Worm (Caenorhabditis elegans) whole organism, mixed stage, embryonic: ENCODE data around the gene sftb-1.

Experiments used
- M03D4.4 ChIP-seq: sonication (generic microtip); optimal IDR thresholded peaks from 2 replicates; lab custom pipeline; 2017; ENCODE audit warnings: mild to moderate bottlenecking, missing genetic modification characterization, missing compliant biosample characterization
- bed-3 ChIP-seq: fragments of 200-800 bp; sonication (Bioruptor generic); optimal IDR thresholded peaks from 3 replicates; lab custom pipeline; 2018; ENCODE audit warnings: mild to moderate bottlenecking, missing genetic modification characterization, moderate library complexity, missing compliant biosample characterization
- blmp-1 ChIP-seq: fragments of 150-350 bp; optimal IDR thresholded peaks from 2 replicates; lab custom pipeline; 2014; ENCODE audit warnings: missing biosample characterization, missing genetic modification characterization
- ceh-39 ChIP-seq: fragments of 150-350 bp; optimal IDR thresholded peaks from 2 replicates; lab custom pipeline; 2014; ENCODE audit warnings: missing biosample characterization, missing genetic modification characterization
- ceh-43 ChIP-seq: fragments of 200-800 bp; sonication (Bioruptor generic); optimal IDR thresholded peaks from 2 replicates; lab custom pipeline; 2018; ENCODE audit warnings: mild to moderate bottlenecking, missing genetic modification characterization, moderate library complexity, missing compliant biosample characterization
- ceh-83 ChIP-seq: fragments of 200-800 bp; sonication (Bioruptor generic); optimal IDR thresholded peaks from 2 replicates; lab custom pipeline; 2018; ENCODE audit warnings: mild to moderate bottlenecking, missing genetic modification characterization, missing compliant biosample characterization
- ces-1 ChIP-seq: fragments of 150-350 bp; optimal IDR thresholded peaks from 2 replicates; lab custom pipeline; 2014; ENCODE audit warnings: missing biosample characterization, missing genetic modification reagents, missing genetic modification characterization
- cnd-1 ChIP-seq: fragments of 200-800 bp; sonication (Bioruptor generic); optimal IDR thresholded peaks from 2 replicates; lab custom pipeline; 2018; ENCODE audit warnings: mild to moderate bottlenecking, missing genetic modification characterization, missing compliant biosample characterization
- drap-1 ChIP-seq: fragments of 200-800 bp; sonication (Bioruptor generic); optimal IDR thresholded peaks from 3 replicates; lab custom pipeline; 2018; ENCODE audit warnings: mild to moderate bottlenecking, missing genetic modification characterization, missing compliant biosample characterization
- elt-1 ChIP-seq: sonication (generic microtip); optimal IDR thresholded peaks from 2 replicates; lab custom pipeline; 2017; ENCODE audit warnings: missing genetic modification characterization, mild to moderate bottlenecking, missing compliant biosample characterization, antibody characterized with exemption, moderate library complexity, borderline replicate concordance; ENCODE audit not compliant: insufficient read depth
- elt-3 ChIP-seq: fragments of 150-350 bp; optimal IDR thresholded peaks from 2 replicates; lab custom pipeline; 2014; ENCODE audit warnings: missing biosample characterization, missing genetic modification characterization
- flh-1 ChIP-seq: fragments of 200-800 bp; sonication (Bioruptor generic); optimal IDR thresholded peaks from 2 replicates; lab custom pipeline; 2018; ENCODE audit warnings: mild to moderate bottlenecking, missing genetic modification characterization, moderate library complexity, missing compliant biosample characterization
- ham-2 ChIP-seq: fragments of 200-800 bp; sonication (Bioruptor generic); optimal IDR thresholded peaks from 2 replicates; lab custom pipeline; 2018; ENCODE audit warnings: mild to moderate bottlenecking, missing genetic modification characterization, missing compliant biosample characterization
- hlh-1 ChIP-seq: fragments of 150-350 bp; optimal IDR thresholded peaks from 2 replicates; lab custom pipeline; 2014; ENCODE audit warnings: missing biosample characterization, missing genetic modification reagents, missing genetic modification characterization
- lin-13 ChIP-seq: fragments of 150-350 bp; optimal IDR thresholded peaks from 2 replicates; lab custom pipeline; 2014; ENCODE audit warnings: missing biosample characterization, missing genetic modification characterization
- lin-32 ChIP-seq: fragments of 200-800 bp; sonication (Bioruptor generic); optimal IDR thresholded peaks from 2 replicates; lab custom pipeline; 2018; ENCODE audit warnings: mild to moderate bottlenecking, missing genetic modification characterization, missing compliant biosample characterization
- lsy-2 ChIP-seq: fragments of 150-350 bp; optimal IDR thresholded peaks from 2 replicates; lab custom pipeline; 2014; ENCODE audit warnings: missing biosample characterization, missing genetic modification characterization
- mab-5 ChIP-seq: fragments of 150-350 bp; optimal IDR thresholded peaks from 2 replicates; lab custom pipeline; 2014; ENCODE audit warnings: missing biosample characterization, missing genetic modification characterization
- mep-1 ChIP-seq: fragments of 150-350 bp; optimal IDR thresholded peaks from 2 replicates; lab custom pipeline; 2017; ENCODE audit warnings: missing biosample characterization, missing genetic modification reagents, missing genetic modification characterization, inconsistent platforms
- mls-2 ChIP-seq: sonication (generic microtip); optimal IDR thresholded peaks from 2 replicates; lab custom pipeline; 2016; ENCODE audit warnings: mild to moderate bottlenecking, missing genetic modification characterization, moderate library complexity, missing compliant biosample characterization
- nhr-12 ChIP-seq: fragments of 150-350 bp; optimal IDR thresholded peaks from 2 replicates; lab custom pipeline; 2014; ENCODE audit warnings: missing biosample characterization, missing genetic modification characterization
- nhr-2 ChIP-seq: fragments of 150-350 bp; optimal IDR thresholded peaks from 2 replicates; lab custom pipeline; 2014; ENCODE audit warnings: missing biosample characterization, missing genetic modification characterization
- nhr-237 ChIP-seq: fragments of 150-350 bp; optimal IDR thresholded peaks from 2 replicates; lab custom pipeline; 2014; ENCODE audit warnings: missing biosample characterization, missing genetic modification characterization
- nhr-28 ChIP-seq: fragments of 150-350 bp; optimal IDR thresholded peaks from 2 replicates; lab custom pipeline; 2014; ENCODE audit warnings: missing biosample characterization, missing genetic modification characterization
- nhr-76 ChIP-seq: sonication (generic microtip); optimal IDR thresholded peaks from 2 replicates; lab custom pipeline; 2017; ENCODE audit warnings: missing biosample characterization, missing genetic modification characterization
- pha-4 ChIP-seq: fragments of 150-350 bp; optimal IDR thresholded peaks from 2 replicates; lab custom pipeline; 2018; ENCODE audit warnings: missing biosample characterization, missing genetic modification reagents, missing genetic modification characterization
- sem-2 ChIP-seq: fragments of 200-800 bp; sonication (Bioruptor generic); optimal IDR thresholded peaks from 2 replicates; lab custom pipeline; 2018; ENCODE audit warnings: mild to moderate bottlenecking, missing genetic modification characterization, missing compliant biosample characterization
- snpc-4 ChIP-seq: fragments of 150-350 bp; optimal IDR thresholded peaks from 2 replicates; lab custom pipeline; 2014; ENCODE audit warnings: missing biosample characterization, missing genetic modification characterization
- sptf-1 ChIP-seq: sonication (generic microtip); optimal IDR thresholded peaks from 2 replicates; lab custom pipeline; 2017; ENCODE audit warnings: mild to moderate bottlenecking, missing genetic modification characterization, moderate library complexity, missing compliant biosample characterization
- tbx-8 ChIP-seq: fragments of 200-800 bp; sonication (Bioruptor generic); optimal IDR thresholded peaks from 2 replicates; lab custom pipeline; 2018; ENCODE audit warnings: mild to moderate bottlenecking, missing genetic modification characterization, moderate library complexity, missing compliant biosample characterization
- unc-120 ChIP-seq: sonication (generic microtip); optimal IDR thresholded peaks from 2 replicates; lab custom pipeline; 2017; ENCODE audit warnings: missing genetic modification characterization, missing compliant biosample characterization; ENCODE audit not compliant: poor library complexity, severe bottlenecking
- unc-39 ChIP-seq: fragments of 150-350 bp; optimal IDR thresholded peaks from 2 replicates; lab custom pipeline; 2014; ENCODE audit warnings: missing biosample characterization, missing genetic modification characterization
- unc-62 ChIP-seq: fragments of 150-350 bp; optimal IDR thresholded peaks from 2 replicates; lab custom pipeline; 2014; ENCODE audit warnings: missing biosample characterization, missing genetic modification reagents, missing genetic modification characterization
- zip-8 ChIP-seq: fragments of 150-350 bp; optimal IDR thresholded peaks from 2 replicates; lab custom pipeline; 2014; ENCODE audit warnings: missing biosample characterization, missing genetic modification characterization
- ztf-11 ChIP-seq: fragments of 150-350 bp; optimal IDR thresholded peaks from 2 replicates; lab custom pipeline; 2014; ENCODE audit warnings: missing biosample characterization, missing genetic modification characterization

sftb-1 gene

DNA sequence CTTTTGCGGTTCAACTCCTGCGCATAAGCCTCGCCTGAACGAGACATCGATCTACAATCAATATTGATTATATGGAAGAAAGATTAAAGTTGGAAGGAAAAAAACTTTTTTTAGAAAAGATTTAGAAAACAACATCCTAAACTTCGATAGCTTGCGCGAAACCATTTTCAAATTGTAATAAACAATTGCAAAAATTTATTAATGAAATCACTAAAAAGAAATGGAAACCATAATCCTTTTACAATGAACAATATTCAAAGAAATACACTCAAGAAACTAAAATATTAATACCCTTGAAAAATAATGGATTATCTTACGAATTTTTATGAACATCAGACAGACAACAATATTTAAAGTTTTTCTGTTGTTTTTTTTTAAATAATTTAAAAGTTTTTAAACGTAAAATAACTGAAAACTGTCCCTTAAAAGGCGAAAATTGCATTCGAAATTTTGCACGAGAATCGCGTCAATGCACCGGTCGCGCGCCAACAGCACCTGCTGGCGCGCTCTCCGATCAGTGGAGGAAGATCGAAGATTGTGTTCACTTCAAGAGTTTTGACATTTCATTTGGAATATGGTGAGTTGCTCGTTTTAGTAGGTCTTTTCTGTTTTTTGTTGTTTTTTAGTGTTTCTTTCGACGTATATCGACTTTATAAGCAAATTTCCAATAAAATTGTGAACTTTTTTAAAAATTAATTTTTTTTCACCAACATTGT, at the start of gene sftb-1, which contains the start of gene R10E4.1:
sftb-1 (minus strand) TSS at position 51 of the 716 bp plus-strand sequence.
R10E4.1 (plus strand) TSS at position 524 of the 716 bp plus-strand sequence.
- TF ChIP-seq pha-4 (tag; lab: Kevin White, UChicago) = peak; percentile 45
- TF ChIP-seq sptf-1 = no peak
- no peak for TF ChIP-seq nhr-12 (tag; lab: Kevin White, UChicago)
- TF ChIP-seq lsy-2 (tag; lab: Kevin White, UChicago) = peak; percentile 51
- peak; percentile 25 for TF ChIP-seq ces-1
- peak; percentile 51 for TF ChIP-seq nhr-237 (tag; lab: Kevin White, UChicago)
- TF ChIP-seq lin-13 (tag; lab: Kevin White, UChicago) = peak; percentile 74
- no peak for TF ChIP-seq bed-3
- TF ChIP-seq mep-1 (tag; lab: Kevin White, UChicago) = peak; percentile 66

DNA sequence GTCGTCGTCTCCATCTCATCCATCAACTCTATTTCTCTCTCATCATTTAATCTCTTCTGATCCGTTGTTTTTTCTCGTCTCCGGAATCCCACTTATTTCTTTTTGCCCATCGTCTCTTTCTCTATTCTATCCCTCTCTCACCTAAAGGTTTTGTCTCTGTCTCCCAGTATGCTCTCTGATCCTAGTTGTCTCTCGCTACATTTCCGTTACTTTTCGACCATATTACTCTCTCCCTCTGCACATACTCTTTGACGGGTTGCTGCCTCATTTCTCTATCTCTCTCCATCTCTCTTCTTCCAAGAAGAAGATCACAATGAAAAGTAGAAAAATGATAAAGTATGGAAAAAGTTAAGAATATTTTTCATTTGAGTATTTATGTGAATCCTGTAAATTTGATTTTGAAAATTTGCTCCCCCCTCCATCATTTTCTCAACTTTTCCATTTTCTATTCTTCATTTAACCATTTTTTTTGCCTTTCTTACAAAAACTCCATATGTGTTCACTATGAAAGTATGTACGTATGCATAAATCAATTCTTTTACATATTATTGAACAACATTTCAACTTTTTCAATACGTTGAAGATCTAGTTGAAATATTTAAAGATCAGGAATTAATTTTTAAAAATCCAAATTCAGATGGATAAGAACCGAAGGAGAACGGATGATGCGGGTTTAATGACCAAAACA, 48.1 kb upstream of the sftb-1 start, which contains the start of gene tag-131:
tag-131 (plus strand) TSS at position 638 of the 688 bp plus-strand sequence.
- TF ChIP-seq hlh-1 (peak; percentile 74), bed-3 (no peak), nhr-76 (tag; lab: Kevin White, UChicago) (no peak), sem-2 (no peak), unc-120 (tag; lab: Kevin White, UChicago) (peak; percentile 41), blmp-1 (tag; lab: Kevin White, UChicago) (peak; percentile 15), elt-3 (peak; percentile 4), unc-62 (GFP tag; lab: Kevin White, UChicago) (peak; percentile 64), ceh-39 (tag; lab: Kevin White, UChicago) (peak; percentile 3)

DNA sequence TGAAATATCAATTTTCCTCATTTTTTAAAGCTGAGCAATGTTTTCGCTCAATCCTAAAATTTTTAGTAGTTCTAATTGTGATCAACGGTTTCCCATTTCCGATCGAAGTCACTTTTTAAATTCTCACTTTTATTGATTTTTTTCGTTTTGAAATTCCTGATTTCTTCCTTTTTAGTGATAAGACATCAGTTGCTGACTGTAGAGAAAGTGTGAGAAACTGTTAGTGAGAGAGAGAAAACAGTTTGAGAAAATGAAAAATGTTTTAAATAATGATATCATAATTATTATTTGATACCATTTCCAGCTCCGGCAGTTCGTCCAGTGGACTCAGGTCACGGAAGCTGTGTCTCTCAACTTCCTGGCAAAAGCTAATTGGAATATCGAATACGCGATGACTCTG, 45.4 kb upstream of the sftb-1 start:
- TF ChIP-seq ztf-11 (tag; lab: Kevin White, UChicago) (no peak), snpc-4 (tag; lab: Kevin White, UChicago) (no peak)
- TF ChIP-seq, all 35 proteins: peak for 0

- no peak for TF ChIP-seq tbx-8 (GFP tag; lab: Kevin White, UChicago)
- no peak for TF ChIP-seq mls-2 (tag; lab: Kevin White, UChicago)
- TF ChIP-seq lin-13 (tag; lab: Kevin White, UChicago) = no peak
- TF ChIP-seq hlh-1 = peak; percentile 34
- TF ChIP-seq unc-39 (tag; lab: Kevin White, UChicago) = no peak
- peak; percentile 39 for TF ChIP-seq mep-1 (tag; lab: Kevin White, UChicago)
- TF ChIP-seq sptf-1 = no peak
- no peak for TF ChIP-seq unc-120 (tag; lab: Kevin White, UChicago)
- TF ChIP-seq nhr-2 (tag; lab: Kevin White, UChicago) = no peak
- TF ChIP-seq elt-1 (tag; lab: Kevin White, UChicago) = no peak
- TF ChIP-seq bed-3 = no peak
- TF ChIP-seq zip-8 = peak; percentile 67
- no peak for TF ChIP-seq nhr-28
- TF ChIP-seq lin-32 = no peak
- TF ChIP-seq flh-1 (GFP tag; lab: Kevin White, UChicago) = no peak
- peak; percentile 68 for TF ChIP-seq lsy-2 (tag; lab: Kevin White, UChicago)
- peak; percentile 59 for TF ChIP-seq pha-4 (tag; lab: Kevin White, UChicago)
- TF ChIP-seq M03D4.4 (tag; lab: Kevin White, UChicago) = no peak
- TF ChIP-seq ceh-43 (GFP tag; lab: Kevin White, UChicago) = no peak
- TF ChIP-seq cnd-1 (tag; lab: Kevin White, UChicago) = no peak
- TF ChIP-seq ceh-83 (GFP tag; lab: Kevin White, UChicago) = no peak
- no peak for TF ChIP-seq unc-62 (GFP tag; lab: Kevin White, UChicago)
- no peak for TF ChIP-seq ham-2
- TF ChIP-seq nhr-237 (tag; lab: Kevin White, UChicago) = peak; percentile 74
- TF ChIP-seq sem-2 = no peak
- peak; percentile 76 for TF ChIP-seq ceh-39 (tag; lab: Kevin White, UChicago)
- TF ChIP-seq elt-3 = no peak
- peak; percentile 59 for TF ChIP-seq ces-1
- no peak for TF ChIP-seq nhr-76 (tag; lab: Kevin White, UChicago)
- no peak for TF ChIP-seq drap-1
- no peak for TF ChIP-seq nhr-12 (tag; lab: Kevin White, UChicago)
- TF ChIP-seq mab-5 = no peak
- TF ChIP-seq blmp-1 (tag; lab: Kevin White, UChicago) = no peak
- TF ChIP-seq snpc-4 (tag; lab: Kevin White, UChicago) = no peak
- TF ChIP-seq ztf-11 (tag; lab: Kevin White, UChicago) = no peak
Measured at ce11 chrIII:4313061-4313962, 44.2 kb upstream of the sftb-1 start, which contains the start of the genes evl-14 and dcn-1. TSS of gene evl-14 (minus strand) at chrIII:4313128. TSS of gene dcn-1 (plus strand) at chrIII:4313912.
